Worm (Caenorhabditis elegans): ENCODE measurements around the gene nrx-1.

Gene nrx-1

DNA sequence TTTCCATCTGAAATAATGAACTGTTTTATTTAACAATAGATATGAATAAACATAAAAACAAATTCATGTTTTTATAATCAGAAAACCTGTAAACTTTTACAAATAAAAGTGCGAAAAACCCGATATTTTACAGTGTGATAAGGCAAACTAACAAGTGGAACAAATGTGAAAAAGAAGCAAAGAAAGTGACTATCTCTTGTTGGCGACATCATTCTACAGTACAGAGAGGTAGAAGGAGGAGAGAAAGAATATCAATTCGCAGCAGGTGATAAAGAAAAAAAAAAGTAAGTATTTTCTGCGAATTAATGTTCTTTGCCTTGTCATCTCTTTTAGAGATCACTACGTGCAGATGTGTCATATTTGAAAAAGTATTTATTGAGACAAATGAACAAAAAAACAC is 35.0 kb downstream of the nrx-1 start:
- peak; percentile 71 for TF ChIP-seq blmp-1 (tag; optimal IDR thresholded peaks at IDR 0.05)
- no peak for TF ChIP-seq nhr-84 (tag; optimal IDR thresholded peaks at IDR 0.05)
- no peak for TF ChIP-seq ceh-63 (GFP tag; optimal IDR thresholded peaks at IDR 0.05)
- peak in 1 of 2 experiments; percentile 9 for TF ChIP-seq mdl-1 (tag; optimal IDR thresholded peaks at IDR 0.05)
- peak in 1 of 2 experiments; percentile 21 for TF ChIP-seq lsy-2 (tag; optimal IDR thresholded peaks at IDR 0.05)
- 0 out of 2 replicates have a peak, but pooled peaks have one; percentile 2 for TF ChIP-seq nhr-19 (GFP tag; conservative IDR thresholded peaks at IDR 0.05)
- no peak for TF ChIP-seq sox-4 (tag; optimal IDR thresholded peaks at IDR 0.05)
- TF ChIP-seq elt-2 (tag; optimal IDR thresholded peaks at IDR 0.05) = peak; percentile 56
- TF ChIP-seq lin-13 (GFP tag; optimal IDR thresholded peaks at IDR 0.05) = no peak
- no peak for TF ChIP-seq lir-3 (tag; optimal IDR thresholded peaks at IDR 0.05; ENCODE audit: poor library complexity)
- TF ChIP-seq elt-3 (tag; optimal IDR thresholded peaks at IDR 0.05) = peak in 2 of 6 experiments; percentile 16 to 55
- TF ChIP-seq zip-4 (GFP tag; optimal IDR thresholded peaks at IDR 0.05) = no peak
- TF ChIP-seq nhr-20 (tag; optimal IDR thresholded peaks at IDR 0.05) = peak; percentile 4
- TF ChIP-seq lin-14 (GFP tag; optimal IDR thresholded peaks at IDR 0.05) = peak; percentile 24

DNA sequence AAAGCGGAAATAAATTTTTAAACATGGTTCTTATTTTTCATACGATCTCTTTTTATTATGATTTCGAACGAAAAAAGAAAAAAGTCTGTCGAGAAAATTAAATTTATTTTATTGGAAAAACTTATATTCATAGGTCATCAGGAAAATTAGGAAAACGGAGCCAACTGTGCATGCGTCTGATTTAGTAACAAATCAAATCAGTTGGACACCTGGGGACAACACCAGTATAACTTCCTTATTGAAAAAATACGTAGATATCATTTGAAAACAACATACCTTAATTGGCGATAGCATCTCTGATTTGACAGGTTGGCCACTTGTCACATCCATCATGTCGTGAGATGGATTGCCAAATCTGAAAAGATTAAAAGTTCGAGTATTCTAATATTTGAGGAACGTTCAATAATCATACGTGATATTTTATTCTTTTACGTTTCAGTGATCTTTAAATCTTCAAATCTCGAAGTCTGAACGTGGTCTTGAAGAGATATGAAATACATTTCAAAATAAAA is 35.8 kb downstream of the nrx-1 start:
- TF ChIP-seq elt-3 (tag; optimal IDR thresholded peaks at IDR 0.05) (peak in 1 of 6 experiments; percentile 31), tbx-2 (tag; optimal IDR thresholded peaks at IDR 0.05) (peak; percentile 4), lin-14 (GFP tag; optimal IDR thresholded peaks at IDR 0.05) (peak; percentile 50), nhr-85 (tag) (peak; percentile 88), lin-13 (GFP tag; optimal IDR thresholded peaks at IDR 0.05) (no peak), rnt-1 (tag; optimal IDR thresholded peaks at IDR 0.05) (peak; percentile 1), C16A3.4 (tag; optimal IDR thresholded peaks at IDR 0.05) (no peak), pqm-1 (tag; optimal IDR thresholded peaks at IDR 0.05) (no peak), fkh-8 (tag; optimal IDR thresholded peaks at IDR 0.05) (peak; percentile 2), hpl-2 (GFP tag; optimal IDR thresholded peaks at IDR 0.05) (no peak), mab-9 (GFP tag; IDR thresholded peaks at IDR 0.05) (no peak), skn-1 (tag; optimal IDR thresholded peaks at IDR 0.05) (no peak), sptf-1 (tag; optimal IDR thresholded peaks at IDR 0.05) (no peak), efl-1 (optimal IDR thresholded peaks at IDR 0.05) (no peak), efl-1 (GFP tag; optimal IDR thresholded peaks at IDR 0.05 in 1 of 2) (peak in 1 of 2 experiments; percentile 12), snu-23 (GFP tag; optimal IDR thresholded peaks at IDR 0.05) (peak; percentile 13), nhr-71 (tag; optimal IDR thresholded peaks at IDR 0.05) (peak; percentile 29)

ce11 chrV:10861611-10862262 is 36.9 kb downstream of the nrx-1 start:
- TF ChIP-seq nhr-20 (tag; optimal IDR thresholded peaks at IDR 0.05) (peak; percentile 38), ama-1 (optimal IDR thresholded peaks at IDR 0.05) (no peak), sup-37 (GFP tag; optimal IDR thresholded peaks at IDR 0.05) (no peak), fkh-8 (tag; optimal IDR thresholded peaks at IDR 0.05) (peak; percentile 2), aha-1 (tag; optimal IDR thresholded peaks at IDR 0.05) (no peak), lin-14 (GFP tag; optimal IDR thresholded peaks at IDR 0.05) (peak; percentile 80), hlh-17 (GFP tag; optimal IDR thresholded peaks at IDR 0.05; ENCODE audit: borderline replicate concordance) (no peak), nhr-85 (tag) (peak; percentile 73), snu-23 (GFP tag; optimal IDR thresholded peaks at IDR 0.05) (peak; percentile 50), sox-4 (tag; optimal IDR thresholded peaks at IDR 0.05) (no peak), efl-1 (optimal IDR thresholded peaks at IDR 0.05) (no peak), efl-1 (GFP tag; optimal IDR thresholded peaks at IDR 0.05 in 1 of 2) (peak in 1 of 2 experiments; percentile 90), ceh-8 (GFP tag; optimal IDR thresholded peaks at IDR 0.05) (no peak), Y116A8C.19 (tag; optimal IDR thresholded peaks at IDR 0.05; ENCODE audit: borderline replicate concordance) (no peak), blmp-1 (tag; optimal IDR thresholded peaks at IDR 0.05) (peak; percentile 81), nhr-77 (tag; optimal IDR thresholded peaks at IDR 0.05) (no peak), nhr-71 (tag; optimal IDR thresholded peaks at IDR 0.05) (peak; percentile 41), hlh-4 (tag; optimal IDR thresholded peaks at IDR 0.05) (no peak), nhr-28 (tag; optimal IDR thresholded peaks at IDR 0.05) (no peak), mdl-1 (tag; optimal IDR thresholded peaks at IDR 0.05) (peak in 1 of 2 experiments; percentile 46), ztf-4 (tag; optimal IDR thresholded peaks at IDR 0.05) (no peak), egl-13 (tag; optimal IDR thresholded peaks at IDR 0.05) (no peak), alr-1 (tag; optimal IDR thresholded peaks at IDR 0.05; ENCODE audit: borderline replicate concordance) (no peak), lin-35 (GFP tag; optimal IDR thresholded peaks at IDR 0.05) (peak; percentile 16 to 31), grh-1 (GFP tag; IDR thresholded peaks at IDR 0.05) (no peak), efl-3 (GFP tag; optimal IDR thresholded peaks at IDR 0.05) (no peak), F16B12.6 (tag; optimal IDR thresholded peaks at IDR 0.05) (no peak), lin-39 (tag; optimal IDR thresholded peaks at IDR 0.05) (no peak), nhr-12 (tag; optimal IDR thresholded peaks at IDR 0.05) (no peak), irx-1 (tag; optimal IDR thresholded peaks at IDR 0.05) (no peak), skn-1 (tag; optimal IDR thresholded peaks at IDR 0.05) (no peak)
